Fruit fly (Drosophila melanogaster): Measurements from ENCODE around the gene CG4483.

dm6 chr3L:9262268-9262667 lies 25.8 kb upstream of the CG4483 start:
- TF ChIP-seq CG7045 (GFP tag; optimal IDR thresholded peaks at IDR 0.05) (no peak), kay (GFP tag; ENCODE audit: borderline replicate concordance) (no peak), CG11617 (GFP tag; optimal IDR thresholded peaks at IDR 0.05) (no peak)
